Worm (Caenorhabditis elegans) whole organism, L4 larva: ENCODE results near the gene T20B3.1.

Experiments used
- R02D3.7 ChIP-seq: fragments of 150-350 bp; sonication (generic microtip); optimal IDR thresholded peaks from 3 replicates; lab custom pipeline; 2014; ENCODE audit warnings: missing biosample characterization, missing genetic modification characterization
- T26A8.4 ChIP-seq: fragments of 200-800 bp; sonication (Bioruptor generic); IDR thresholded peaks from 2 replicates; pipeline ENCODE4 v1.3.6; 2022; ENCODE audit warnings: missing genetic modification characterization, missing compliant biosample characterization
- Y5F2A.4 ChIP-seq: fragments of 200-800 bp; sonication (Bioruptor generic); optimal IDR thresholded peaks from 2 replicates; lab custom pipeline; 2018; ENCODE audit warnings: mild to moderate bottlenecking, missing genetic modification characterization, missing compliant biosample characterization
- attf-4 ChIP-seq: sonication (generic microtip); optimal IDR thresholded peaks from 3 replicates; lab custom pipeline; 2017; ENCODE audit warnings: missing biosample characterization, missing genetic modification characterization
- ceh-20 ChIP-seq: fragments of 200-800 bp; sonication (Bioruptor generic); IDR thresholded peaks from 2 replicates; pipeline ENCODE4 v1.3.6; 2022; ENCODE audit warnings: missing genetic modification reagents, missing genetic modification characterization, missing compliant biosample characterization
- daf-12 ChIP-seq: fragments of 150-350 bp; optimal IDR thresholded peaks from 2 replicates; lab custom pipeline; 2014; ENCODE audit warnings: missing biosample characterization, missing genetic modification reagents, missing genetic modification characterization
- daf-19 ChIP-seq: fragments of 200-800 bp; sonication (Bioruptor generic); conservative IDR thresholded peaks from 2 replicates; pipeline ENCODE4 v1.3.6; 2022; ENCODE audit warnings: missing genetic modification characterization, missing compliant biosample characterization
- daf-8 ChIP-seq: fragments of 200-800 bp; sonication (Bioruptor generic); IDR thresholded peaks from 2 replicates; pipeline ENCODE4 v1.3.6; 2022; ENCODE audit warnings: missing genetic modification characterization, missing compliant biosample characterization
- dmd-6 ChIP-seq: fragments of 200-800 bp; sonication (Bioruptor generic); IDR thresholded peaks from 2 replicates; pipeline ENCODE4 v1.3.6; 2022; ENCODE audit warnings: missing genetic modification reagents, missing genetic modification characterization, missing compliant biosample characterization
- dmd-8 ChIP-seq: fragments of 200-800 bp; sonication (Bioruptor generic); IDR thresholded peaks from 2 replicates; pipeline ENCODE4 v1.3.6; 2022; ENCODE audit warnings: missing genetic modification characterization, missing compliant biosample characterization
- egl-27 ChIP-seq: sonication (generic microtip); optimal IDR thresholded peaks from 3 replicates; lab custom pipeline; 2017; ENCODE audit warnings: missing biosample characterization, missing genetic modification reagents, missing genetic modification characterization
- egl-43 ChIP-seq: fragments of 200-800 bp; sonication (Bioruptor generic); IDR thresholded peaks from 2 replicates; pipeline ENCODE4 v1.3.6; 2022; ENCODE audit warnings: missing genetic modification reagents, missing genetic modification characterization, missing compliant biosample characterization
- hif-1 ChIP-seq, 2 experiments: sonication (generic microtip); optimal IDR thresholded peaks; 2 replicates each; lab custom pipeline; 2016 to 2017; ENCODE audit warnings: missing compliant biosample characterization in 2 of 2, missing genetic modification characterization in 2 of 2, missing genetic modification reagents in 2 of 2, missing genotype in 2 of 2, mild to moderate bottlenecking in 1 of 2
- hlh-11 ChIP-seq: fragments of 200-800 bp; sonication (Bioruptor generic); optimal IDR thresholded peaks from 2 replicates; lab custom pipeline; 2018; ENCODE audit warnings: mild to moderate bottlenecking, missing genetic modification characterization, missing compliant biosample characterization
- hlh-30 ChIP-seq: sonication (generic microtip); optimal IDR thresholded peaks from 2 replicates; lab custom pipeline; 2017; ENCODE audit warnings: antibody characterized with exemption, mild to moderate bottlenecking, missing genetic modification characterization, missing compliant biosample characterization; ENCODE audit not compliant: insufficient read depth
- jun-1 ChIP-seq: fragments of 150-350 bp; optimal IDR thresholded peaks from 2 replicates; lab custom pipeline; 2014; ENCODE audit warnings: missing biosample characterization, missing genetic modification reagents, missing genetic modification characterization
- lin-1 ChIP-seq: fragments of 200-800 bp; sonication (Bioruptor generic); IDR thresholded peaks from 2 replicates; pipeline ENCODE4 v1.3.6; 2022; ENCODE audit warnings: missing genetic modification reagents, missing genetic modification characterization, missing compliant biosample characterization
- lin-13 ChIP-seq: fragments of 150-350 bp; optimal IDR thresholded peaks from 2 replicates; lab custom pipeline; 2014; ENCODE audit warnings: missing biosample characterization, missing genetic modification reagents, missing genetic modification characterization
- lin-39 ChIP-seq: fragments of 150-350 bp; optimal IDR thresholded peaks from 2 replicates; lab custom pipeline; 2014; ENCODE audit warnings: missing biosample characterization, missing genetic modification reagents, missing genetic modification characterization
- mdl-1 ChIP-seq, 2 experiments: fragments of 150-350 bp in 1 of 2; sonication (generic microtip) in 1 of 2; optimal IDR thresholded peaks; 2 replicates each; lab custom pipeline; 2014 to 2017; ENCODE audit warnings: missing biosample characterization in 2 of 2, missing genetic modification characterization in 2 of 2
- mes-2 ChIP-seq: sonication (generic microtip); optimal IDR thresholded peaks from 2 replicates; lab custom pipeline; 2016; ENCODE audit warnings: missing genotype, mild to moderate bottlenecking, missing genetic modification characterization, missing compliant biosample characterization; ENCODE audit not compliant: poor library complexity, severe bottlenecking
- nhr-11 ChIP-seq: fragments of 150-350 bp; optimal IDR thresholded peaks from 2 replicates; lab custom pipeline; 2014; ENCODE audit warnings: missing biosample characterization, missing genetic modification characterization
- nhr-28 ChIP-seq: fragments of 150-350 bp; optimal IDR thresholded peaks from 2 replicates; lab custom pipeline; 2014; ENCODE audit warnings: missing biosample characterization, missing genetic modification characterization
- nhr-42 ChIP-seq: fragments of 200-800 bp; sonication (Bioruptor generic); IDR thresholded peaks from 2 replicates; pipeline ENCODE4 v1.3.6; 2022; ENCODE audit warnings: missing genetic modification characterization, missing compliant biosample characterization
- nhr-76 ChIP-seq: fragments of 150-350 bp; optimal IDR thresholded peaks from 2 replicates; lab custom pipeline; 2014; ENCODE audit warnings: missing biosample characterization, missing genetic modification characterization
- pqm-1 ChIP-seq: sonication (generic microtip); optimal IDR thresholded peaks from 2 replicates; lab custom pipeline; 2017; ENCODE audit warnings: missing biosample characterization, missing genetic modification characterization
- set-16 ChIP-seq: fragments of 200-800 bp; sonication (Bioruptor generic); IDR thresholded peaks from 2 replicates; pipeline ENCODE4 v1.3.6; 2022; ENCODE audit warnings: missing genetic modification reagents, missing genetic modification characterization, missing compliant biosample characterization
- tag-97 ChIP-seq: fragments of 200-800 bp; sonication (Bioruptor generic); IDR thresholded peaks from 2 replicates; pipeline ENCODE4 v1.3.6; 2022; ENCODE audit warnings: missing genetic modification characterization, missing compliant biosample characterization
- unc-130 ChIP-seq: sonication (generic microtip); optimal IDR thresholded peaks from 2 replicates; lab custom pipeline; 2016; ENCODE audit warnings: missing genetic modification reagents, missing genetic modification characterization, missing compliant biosample characterization
- unc-62 ChIP-seq, 3 experiments: fragments of 150-350 bp in 1 of 3; sonication (generic microtip); optimal IDR thresholded peaks in 2 of 3; peaks in 1 of 3; 1 replicate in 1 of 3; 2 replicates in 2 of 3; lab custom pipeline; 2014 to 2017; ENCODE audit warnings: missing biosample characterization in 3 of 3, missing genetic modification characterization in 3 of 3, missing genetic modification reagents in 3 of 3, missing genotype in 1 of 3
- zip-11 ChIP-seq: fragments of 200-800 bp; sonication (Bioruptor generic); IDR thresholded peaks from 2 replicates; pipeline ENCODE4 v1.3.6; 2022; ENCODE audit warnings: missing genetic modification characterization, missing compliant biosample characterization

T20B3.1 gene

DNA sequence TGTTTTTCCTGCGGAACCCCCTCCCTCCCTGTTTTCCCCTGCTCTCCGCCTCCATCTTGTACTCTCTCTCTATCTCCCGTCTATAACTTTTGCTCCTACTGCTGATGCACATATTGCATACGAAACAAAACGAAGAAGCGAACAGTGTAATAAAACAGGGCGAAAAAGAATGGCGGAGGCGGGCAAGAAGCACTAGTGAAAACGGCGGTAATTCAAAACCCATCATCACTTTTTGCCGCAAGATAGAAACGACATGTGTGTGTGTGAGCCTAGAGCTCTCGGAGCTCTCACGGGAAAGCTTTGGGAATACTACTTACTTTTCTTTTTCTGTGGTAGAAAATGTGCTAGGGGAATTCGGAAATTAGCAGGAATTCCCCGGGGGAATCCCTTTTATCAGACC, 20.7 kb downstream of the T20B3.1 start:
- no peak for TF ChIP-seq pqm-1
- TF ChIP-seq unc-62 (GFP tag; optimal IDR thresholded peaks at IDR 0.05 in 1 of 2; lab: Kevin White, UChicago), result peak in 1 of 2 experiments; percentile 91
- no peak for TF ChIP-seq unc-62 (tag; optimal IDR thresholded peaks at IDR 0.05; lab: Kevin White, UChicago)
- peak; percentile 13 for TF ChIP-seq hlh-11 (tag; lab: Kevin White, UChicago)

- TF ChIP-seq set-16, result peak; percentile 59
- TF ChIP-seq R02D3.7 (tag; lab: Kevin White, UChicago), result no peak
- no peak for TF ChIP-seq mes-2 (tag; lab: Kevin White, UChicago)
- no peak for TF ChIP-seq zip-11 (GFP tag; lab: Robert Waterston, UW)
Measured at ce11 chrV:16838435-16838834, 23.1 kb downstream of the T20B3.1 start.

ce11 chrV:16840283-16840682, 24.9 kb downstream of the T20B3.1 start:
- TF ChIP-seq nhr-76 (no peak), nhr-28 (tag; lab: Kevin White, UChicago) (peak; percentile 45), lin-1 (GFP tag; lab: Robert Waterston, UW) (no peak), lin-13 (no peak), T26A8.4 (GFP tag; lab: Robert Waterston, UW) (no peak), hlh-11 (tag; lab: Kevin White, UChicago) (peak; percentile 60), daf-12 (no peak), pqm-1 (peak; percentile 88), dmd-6 (GFP tag; lab: Robert Waterston, UW) (peak; percentile 74)

ce11 chrV:16840961-16841360, 25.6 kb downstream of the T20B3.1 start, which contains the start of gene clec-40:
Gene clec-40 (minus strand): TSS chrV:16841061.
- no peak for TF ChIP-seq attf-4 (tag; lab: Kevin White, UChicago)

ce11 chrV:16842941-16843340, 27.6 kb downstream of the T20B3.1 start, which contains the start of gene clec-25:
Gene clec-25 (plus strand): TSS chrV:16843241.
- TF ChIP-seq mdl-1 (tag; optimal IDR thresholded peaks at IDR 0.05; lab: Kevin White, UChicago) (no peak), lin-39 (tag; lab: Kevin White, UChicago) (no peak), jun-1 (tag; lab: Kevin White, UChicago) (no peak), egl-27 (tag; lab: Kevin White, UChicago) (no peak), hlh-30 (tag; lab: Kevin White, UChicago) (no peak), tag-97 (GFP tag; lab: Robert Waterston, UW) (no peak), nhr-11 (tag; lab: Kevin White, UChicago) (no peak), nhr-42 (GFP tag; lab: Robert Waterston, UW) (no peak), daf-8 (GFP tag; lab: Robert Waterston, UW) (no peak)
- TF ChIP-seq, all 104 proteins: peak for 0

ce11 chrV:16848498-16848897, 33.1 kb downstream of the T20B3.1 start, which contains the start of the genes clec-36 and clec-26:
Gene clec-36 (minus strand): TSS chrV:16848598.
Gene clec-26 (plus strand): TSS chrV:16848611.
- TF ChIP-seq dmd-6 (GFP tag; lab: Robert Waterston, UW), result peak; percentile 38; the same call in 1 of the 2 replicates
- TF ChIP-seq ceh-20 (GFP tag; lab: Robert Waterston, UW), result no peak
- TF ChIP-seq daf-19 (GFP tag; lab: Robert Waterston, UW), result no peak
- no peak for TF ChIP-seq Y5F2A.4 (GFP tag; lab: Kevin White, UChicago)
- no peak for TF ChIP-seq dmd-8
- no peak for TF ChIP-seq hif-1 (tag; optimal IDR thresholded peaks at IDR 0.05; lab: Kevin White, UChicago)
- no peak for TF ChIP-seq unc-130 (GFP tag; lab: Kevin White, UChicago)
- TF ChIP-seq unc-62 (GFP tag; optimal IDR thresholded peaks at IDR 0.05 in 1 of 2; lab: Kevin White, UChicago), result peak in 1 of 2 experiments; percentile 77
- TF ChIP-seq unc-62 (tag; optimal IDR thresholded peaks at IDR 0.05; lab: Kevin White, UChicago), result no peak
- no peak for TF ChIP-seq egl-43
